Worm (Caenorhabditis elegans): ENCODE measurements around the gene fbxa-214.
A peak's percentile ranks its signal among the peaks of the same experiment; 100 is the strongest.

The fbxa-214 gene

ce11 chrV:6100492-6101004 is 30.7 kb upstream of the fbxa-214 start, which contains the start of gene crt-1 (continued):
- TF ChIP-seq hlh-30 (tag; optimal IDR thresholded peaks at IDR 0.05; ENCODE audit: insufficient read depth), result peak; percentile 89
- TF ChIP-seq ceh-20 (GFP tag; IDR thresholded peaks at IDR 0.05), result peak; percentile 92
- peak; percentile 99 for TF ChIP-seq mxl-3 (GFP tag; optimal IDR thresholded peaks at IDR 0.05)
- TF ChIP-seq daf-12 (tag; optimal IDR thresholded peaks at IDR 0.05), result no peak
- TF ChIP-seq mes-2 (tag; optimal IDR thresholded peaks at IDR 0.05; ENCODE audit: poor library complexity, severe bottlenecking), result peak; percentile 90
- TF ChIP-seq ces-1 (GFP tag; optimal IDR thresholded peaks at IDR 0.05), result no peak
- TF ChIP-seq spr-3 (GFP tag; optimal IDR thresholded peaks at IDR 0.05), result peak; percentile 77
- TF ChIP-seq nhr-77 (tag; optimal IDR thresholded peaks at IDR 0.05), result peak; percentile 9
- TF ChIP-seq daf-16 (GFP tag; optimal IDR thresholded peaks at IDR 0.05), result peak; percentile 52 to 63
- TF ChIP-seq daf-16 (tag; optimal IDR thresholded peaks at IDR 0.05), result peak; percentile 35
- peak; percentile 85 for TF ChIP-seq F10B5.3 (tag; optimal IDR thresholded peaks at IDR 0.05)
- peak; percentile 69 for TF ChIP-seq gei-8 (GFP tag; optimal IDR thresholded peaks at IDR 0.05)
- TF ChIP-seq ceh-32 (tag; optimal IDR thresholded peaks at IDR 0.05; ENCODE audit: poor library complexity), result peak; percentile 54
- no peak for TF ChIP-seq fos-1 (tag; optimal IDR thresholded peaks at IDR 0.05)
- TF ChIP-seq nhr-11 (tag; optimal IDR thresholded peaks at IDR 0.05), result peak; percentile 88
- TF ChIP-seq cey-2 (tag; optimal IDR thresholded peaks at IDR 0.05; ENCODE audit: borderline replicate concordance, insufficient read depth), result no peak
- peak; percentile 98 for TF ChIP-seq hlh-11 (tag; optimal IDR thresholded peaks at IDR 0.05)
- TF ChIP-seq ctbp-1 (GFP tag; IDR thresholded peaks at IDR 0.05), result peak; percentile 86
- TF ChIP-seq spr-1 (tag; optimal IDR thresholded peaks at IDR 0.05), result peak; percentile 78
- TF ChIP-seq dve-1 (tag; optimal IDR thresholded peaks at IDR 0.05; ENCODE audit: insufficient read depth), result peak; percentile 95
- TF ChIP-seq hmg-1.1 (GFP tag; IDR thresholded peaks at IDR 0.05), result peak; percentile 93
- peak; percentile 41; the same call in 1 of the 2 replicates for TF ChIP-seq snpc-1.2 (GFP tag; IDR thresholded peaks at IDR 0.05)
- TF ChIP-seq lin-29 (GFP tag; IDR thresholded peaks at IDR 0.05), result peak; percentile 60; the same call in 1 of the 2 replicates
- TF ChIP-seq unc-62 (GFP tag; optimal IDR thresholded peaks at IDR 0.05 in 1 of 2), result peak in 1 of 2 experiments; percentile 98
- no peak for TF ChIP-seq unc-62 (tag; optimal IDR thresholded peaks at IDR 0.05)
- TF ChIP-seq madf-5 (GFP tag; IDR thresholded peaks at IDR 0.05), result no peak
- TF ChIP-seq nhr-6 (tag; optimal IDR thresholded peaks at IDR 0.05), result peak; percentile 95
- no peak for TF ChIP-seq daf-19 (GFP tag; conservative IDR thresholded peaks at IDR 0.05)

- no peak for TF ChIP-seq Y75B8A.6 (GFP tag; IDR thresholded peaks at IDR 0.05)
- TF ChIP-seq aha-1 (tag), result peak; percentile 77
Measured at ce11 chrV:6099634-6100033, 29.8 kb upstream of the fbxa-214 start.

- peak; percentile 10 for TF ChIP-seq pqm-1 (tag; optimal IDR thresholded peaks at IDR 0.05)
- TF ChIP-seq nhr-25 (tag; optimal IDR thresholded peaks at IDR 0.05; ENCODE audit: borderline replicate concordance, insufficient read depth), result no peak
- TF ChIP-seq daf-16 (GFP tag; optimal IDR thresholded peaks at IDR 0.05), result peak in 1 of 2 experiments; percentile 3
- peak; percentile 61 for TF ChIP-seq daf-16 (tag; optimal IDR thresholded peaks at IDR 0.05)
- TF ChIP-seq F10B5.3 (tag; optimal IDR thresholded peaks at IDR 0.05), result peak; percentile 23
- no peak for TF ChIP-seq lin-1 (GFP tag; IDR thresholded peaks at IDR 0.05)
- no peak for TF ChIP-seq dmd-9 (GFP tag; IDR thresholded peaks at IDR 0.05)
- TF ChIP-seq lin-13 (GFP tag; optimal IDR thresholded peaks at IDR 0.05), result peak; percentile 24
- TF ChIP-seq unc-62 (GFP tag; optimal IDR thresholded peaks at IDR 0.05 in 1 of 2), result peak in 1 of 2 experiments; percentile 84
- TF ChIP-seq unc-62 (tag; optimal IDR thresholded peaks at IDR 0.05), result no peak
- peak; percentile 32 for TF ChIP-seq zip-2 (tag; optimal IDR thresholded peaks at IDR 0.05)
- no peak for TF ChIP-seq ama-1 (optimal IDR thresholded peaks at IDR 0.05)
- TF ChIP-seq aha-1 (tag), result peak; percentile 77
- TF ChIP-seq egl-27 (tag; optimal IDR thresholded peaks at IDR 0.05), result no peak
- no peak for TF ChIP-seq zfp-2 (tag; optimal IDR thresholded peaks at IDR 0.05)
- TF ChIP-seq nhr-41 (GFP tag; IDR thresholded peaks at IDR 0.05), result no peak
- TF ChIP-seq nhr-48 (tag; optimal IDR thresholded peaks at IDR 0.05), result peak; percentile 37
- TF ChIP-seq mep-1 (tag; optimal IDR thresholded peaks at IDR 0.05), result peak; percentile 66
- TF ChIP-seq zfp-3 (GFP tag; conservative IDR thresholded peaks at IDR 0.05), result peak; percentile 51
- TF ChIP-seq pha-4 (GFP tag; IDR thresholded peaks at IDR 0.05), result peak; percentile 43; the same call in 1 of the 2 replicates
- TF ChIP-seq pha-4 (tag; optimal IDR thresholded peaks at IDR 0.05), result no peak
- TF ChIP-seq dve-1 (tag; optimal IDR thresholded peaks at IDR 0.05; ENCODE audit: insufficient read depth), result peak; percentile 36
- TF ChIP-seq T26A8.4 (GFP tag; IDR thresholded peaks at IDR 0.05), result peak; percentile 52; the same call in 1 of the 2 replicates
- TF ChIP-seq daf-12 (tag; optimal IDR thresholded peaks at IDR 0.05), result no peak
- no peak for TF ChIP-seq lin-15B (tag; optimal IDR thresholded peaks at IDR 0.05)
Measured at ce11 chrV:6098755-6099155, 28.9 kb upstream of the fbxa-214 start.

Measured in whole organism, L4 larva.